Worm (Caenorhabditis elegans) whole organism, L3 larva: ENCODE measurements around the gene Y37D8A.26.

Experiments used
- elt-1 ChIP-seq: fragments of 150-350 bp; optimal IDR thresholded peaks from 2 replicates; lab custom pipeline; 2014; ENCODE audit warnings: missing biosample characterization, missing genetic modification characterization
- nhr-12 ChIP-seq: fragments of 150-350 bp; optimal IDR thresholded peaks from 2 replicates; lab custom pipeline; 2014; ENCODE audit warnings: missing biosample characterization, missing genetic modification characterization
- nhr-28 ChIP-seq: fragments of 150-350 bp; optimal IDR thresholded peaks from 2 replicates; lab custom pipeline; 2014; ENCODE audit warnings: missing biosample characterization, missing genetic modification characterization
- ztf-11 ChIP-seq: fragments of 150-350 bp; optimal IDR thresholded peaks from 2 replicates; lab custom pipeline; 2014; ENCODE audit warnings: missing biosample characterization, missing genetic modification characterization

ce11 chrIII:12829068-12829467 lies 27.5 kb downstream of the Y37D8A.26 start, which contains the start of gene Y37D8A.3:
- TF ChIP-seq nhr-12 (tag; lab: Kevin White, UChicago): no peak
- no peak for TF ChIP-seq nhr-28 (tag; lab: Kevin White, UChicago)
- TF ChIP-seq elt-1: no peak
- TF ChIP-seq ztf-11 (tag; lab: Kevin White, UChicago): no peak
